Fruit fly (Drosophila melanogaster) whole organism, embryonic: ENCODE results near the gene CG33664.

ENCODE experiments used
- B-H2 ChIP-seq: fragments of 200-800 bp; sonication (Bioruptor generic); optimal IDR thresholded peaks from 2 replicates; lab custom pipeline; 2018; ENCODE audit warnings: missing biosample characterization, mild to moderate bottlenecking, missing genetic modification characterization
- CG12391 ChIP-seq: fragments of 200-800 bp; sonication (Bioruptor generic); optimal IDR thresholded peaks from 3 replicates; lab custom pipeline; 2018; ENCODE audit warnings: missing biosample characterization, mild to moderate bottlenecking, missing genetic modification characterization, moderate library complexity
- CG13123 ChIP-seq: fragments of 200-800 bp; sonication (Bioruptor generic); optimal IDR thresholded peaks from 2 replicates; lab custom pipeline; 2016; ENCODE audit warnings: missing biosample characterization, missing genetic modification characterization
- CG13624 ChIP-seq: fragments of 200-800 bp; sonication (Bioruptor generic); optimal IDR thresholded peaks from 2 replicates; lab custom pipeline; 2016; ENCODE audit warnings: missing biosample characterization, missing genetic modification characterization
- CG13775 ChIP-seq: fragments of 200-800 bp; sonication (Bioruptor generic); optimal IDR thresholded peaks from 3 replicates; lab custom pipeline; 2017; ENCODE audit warnings: missing biosample characterization, mild to moderate bottlenecking, missing genetic modification characterization
- CG14014 ChIP-seq: fragments of 200-800 bp; sonication (Bioruptor generic); IDR thresholded peaks from 2 replicates; pipeline ENCODE4 v1.3.6; 2022; ENCODE audit warnings: missing biosample characterization, missing genetic modification characterization
- CG14050 ChIP-seq: fragments of 200-800 bp; sonication (Bioruptor generic); IDR thresholded peaks from 3 replicates; pipeline ENCODE4 v1.3.6; 2022; ENCODE audit warnings: missing biosample characterization, missing genetic modification characterization
- CG14441 ChIP-seq: fragments of 200-800 bp; sonication (Bioruptor generic); IDR thresholded peaks from 2 replicates; pipeline ENCODE4 v1.3.6; 2022; ENCODE audit warnings: missing biosample characterization, missing genetic modification characterization
- CG1602 ChIP-seq: fragments of 200-800 bp; sonication (Bioruptor generic); optimal IDR thresholded peaks from 3 replicates; lab custom pipeline; 2016; ENCODE audit warnings: missing biosample characterization, missing genetic modification characterization
- CG17612 ChIP-seq: fragments of 200-800 bp; sonication (Bioruptor generic); IDR thresholded peaks from 2 replicates; pipeline ENCODE4 v1.3.6; 2022; ENCODE audit warnings: missing biosample characterization, missing genetic modification characterization
- CG3163 ChIP-seq: fragments of 200-800 bp; sonication (Bioruptor generic); optimal IDR thresholded peaks from 3 replicates; lab custom pipeline; 2016; ENCODE audit warnings: missing biosample characterization, missing genetic modification characterization
- CG32767 ChIP-seq: fragments of 200-800 bp; sonication (Bioruptor generic); IDR thresholded peaks from 2 replicates; pipeline ENCODE4 v1.3.6; 2022; ENCODE audit warnings: missing biosample characterization, missing genetic modification characterization
- CG32772 ChIP-seq: fragments of 200-800 bp; sonication (Bioruptor generic); IDR thresholded peaks from 2 replicates; pipeline ENCODE4 v1.3.6; 2022; ENCODE audit warnings: missing biosample characterization, missing genetic modification characterization
- CG4360 ChIP-seq: fragments of 200-800 bp; sonication (Bioruptor generic); IDR thresholded peaks from 2 replicates; pipeline ENCODE4 v1.3.6; 2022; ENCODE audit warnings: missing biosample characterization, missing genetic modification characterization
- CG6689 ChIP-seq: fragments of 200-800 bp; sonication (Bioruptor generic); IDR thresholded peaks from 2 replicates; pipeline ENCODE4 v1.3.6; 2022; ENCODE audit warnings: missing biosample characterization, missing genetic modification characterization
- CG8359 ChIP-seq: fragments of 200-800 bp; sonication (Bioruptor generic); optimal IDR thresholded peaks from 2 replicates; lab custom pipeline; 2017; ENCODE audit warnings: missing biosample characterization, mild to moderate bottlenecking, missing genetic modification characterization, borderline replicate concordance
- CG8388 ChIP-seq: fragments of 200-800 bp; sonication (Bioruptor generic); optimal IDR thresholded peaks from 2 replicates; lab custom pipeline; 2019; ENCODE audit warnings: missing biosample characterization, mild to moderate bottlenecking, missing genetic modification characterization, moderate library complexity
- CG9817 ChIP-seq: fragments of 200-800 bp; sonication (Bioruptor generic); optimal IDR thresholded peaks from 2 replicates; lab custom pipeline; 2018; ENCODE audit warnings: missing biosample characterization, mild to moderate bottlenecking, missing genetic modification characterization, moderate library complexity
- D19A ChIP-seq: fragments of 200-800 bp; optimal IDR thresholded peaks from 3 replicates; lab custom pipeline; 2019; ENCODE audit warnings: missing biosample characterization, mild to moderate bottlenecking, missing genetic modification characterization, moderate library complexity
- Deaf1 ChIP-seq: fragments of 200-800 bp; optimal IDR thresholded peaks from 3 replicates; lab custom pipeline; 2019; ENCODE audit warnings: missing biosample characterization, mild to moderate bottlenecking, missing genetic modification characterization, moderate library complexity
- Ets65A ChIP-seq: fragments of 200-800 bp; sonication (Bioruptor generic); peaks from one replicate; lab custom pipeline; 2016; ENCODE audit warnings: missing biosample characterization, missing genetic modification characterization
- Hand ChIP-seq: fragments of 200-800 bp; sonication (Bioruptor generic); optimal IDR thresholded peaks from 2 replicates; lab custom pipeline; 2017; ENCODE audit warnings: mild to moderate bottlenecking, missing biosample characterization, missing genetic modification reagents, missing genetic modification characterization
- Lhr ChIP-seq: fragments of 200-800 bp; sonication (Bioruptor generic); optimal IDR thresholded peaks from 3 replicates; lab custom pipeline; 2017; ENCODE audit warnings: mild to moderate bottlenecking, missing biosample characterization, missing genetic modification reagents, missing genetic modification characterization
- MTF-1 ChIP-seq: fragments of 200-800 bp; sonication (Bioruptor generic); optimal IDR thresholded peaks from 2 replicates; lab custom pipeline; 2018; ENCODE audit warnings: missing biosample characterization, mild to moderate bottlenecking, missing genetic modification characterization, borderline replicate concordance
- NFAT ChIP-seq: fragments of 200-800 bp; sonication (Bioruptor generic); IDR thresholded peaks from 2 replicates; pipeline ENCODE4 v1.3.6; 2022; ENCODE audit warnings: missing biosample characterization, missing genetic modification characterization
- Oaz ChIP-seq: fragments of 200-800 bp; sonication (Bioruptor generic); IDR thresholded peaks from 2 replicates; pipeline ENCODE4 v1.3.6; 2022; ENCODE audit warnings: missing biosample characterization, missing genetic modification characterization
- PHDP ChIP-seq: fragments of 200-800 bp; sonication (Bioruptor generic); optimal IDR thresholded peaks from 3 replicates; lab custom pipeline; 2018; ENCODE audit warnings: missing biosample characterization, mild to moderate bottlenecking, missing genetic modification characterization, moderate library complexity
- Ptx1 ChIP-seq: fragments of 200-800 bp; sonication (Bioruptor generic); IDR thresholded peaks from 2 replicates; pipeline ENCODE4 v1.3.6; 2022; ENCODE audit warnings: missing biosample characterization, missing genetic modification characterization
- Six4 ChIP-seq: fragments of 200-800 bp; sonication (Bioruptor generic); optimal IDR thresholded peaks from 2 replicates; lab custom pipeline; 2016; ENCODE audit warnings: missing biosample characterization, missing genetic modification characterization
- Stat92E ChIP-seq, 3 experiments: fragments of >200 bp in 2 of 3; fragments of 200-800 bp in 1 of 3; sonication (Bioruptor generic) in 1 of 3; optimal IDR thresholded peaks; 2 replicates each; lab custom pipeline; 2017 to 2019; ENCODE audit warnings: missing biosample characterization in 3 of 3, missing genetic modification characterization in 3 of 3, mild to moderate bottlenecking in 1 of 3, moderate library complexity in 1 of 3
- TFAM ChIP-seq: fragments of 200-800 bp; sonication (Bioruptor generic); optimal IDR thresholded peaks from 2 replicates; lab custom pipeline; 2017; ENCODE audit warnings: missing biosample characterization, missing genetic modification characterization, inconsistent platforms
- bsh ChIP-seq, 2 experiments: fragments of 200-800 bp; sonication (Bioruptor generic); optimal IDR thresholded peaks; 2 replicates each; lab custom pipeline; 2017 to 2018; ENCODE audit warnings: mild to moderate bottlenecking in 2 of 2, missing biosample characterization in 2 of 2, missing genetic modification characterization in 2 of 2, moderate library complexity in 1 of 2
- cwo ChIP-seq: fragments of 200-800 bp; sonication (Bioruptor generic); optimal IDR thresholded peaks from 3 replicates; lab custom pipeline; 2017; ENCODE audit warnings: missing biosample characterization, missing genetic modification characterization, mild to moderate bottlenecking, moderate library complexity, missing genetic modification reagents
- esg ChIP-seq: fragments of 200-800 bp; sonication (Bioruptor generic); conservative IDR thresholded peaks from 2 replicates; pipeline ENCODE4 v1.3.6; 2022; ENCODE audit warnings: missing biosample characterization, missing genetic modification characterization
- fd64A ChIP-seq: fragments of 200-800 bp; sonication (Bioruptor generic); optimal IDR thresholded peaks from 3 replicates; lab custom pipeline; 2018; ENCODE audit warnings: missing biosample characterization, mild to moderate bottlenecking, missing genetic modification characterization
- fd96Cb ChIP-seq: fragments of 200-800 bp; sonication (Bioruptor generic); optimal IDR thresholded peaks from 2 replicates; lab custom pipeline; 2018; ENCODE audit warnings: missing biosample characterization, mild to moderate bottlenecking, missing genetic modification characterization, moderate library complexity
- gem ChIP-seq: fragments of 200-800 bp; sonication (Bioruptor generic); optimal IDR thresholded peaks from 2 replicates; lab custom pipeline; 2019; ENCODE audit warnings: missing biosample characterization, mild to moderate bottlenecking, missing genetic modification characterization, moderate library complexity
- nau ChIP-seq: fragments of 200-800 bp; sonication (Bioruptor generic); optimal IDR thresholded peaks from 3 replicates; lab custom pipeline; 2017; ENCODE audit warnings: missing biosample characterization, mild to moderate bottlenecking, missing genetic modification characterization, missing genetic modification reagents
- pb ChIP-seq: fragments of 200-800 bp; sonication (Bioruptor generic); optimal IDR thresholded peaks from 3 replicates; lab custom pipeline; 2016; ENCODE audit warnings: missing biosample characterization, missing genetic modification characterization
- prd ChIP-seq, 3 experiments: fragments of >200 bp in 2 of 3; fragments of 200-800 bp in 1 of 3; sonication (Bioruptor generic) in 1 of 3; optimal IDR thresholded peaks in 2 of 3; IDR thresholded peaks in 1 of 3; 2 replicates in 2 of 3; 3 replicates in 1 of 3; pipeline versions ENCODE4 v1.3.6 to Lab custom; 2017 to 2022; ENCODE audit warnings: missing biosample characterization in 1 of 3, missing genetic modification characterization in 1 of 3
- tap ChIP-seq: fragments of 200-800 bp; optimal IDR thresholded peaks from 3 replicates; lab custom pipeline; 2019; ENCODE audit warnings: missing biosample characterization, mild to moderate bottlenecking, missing genetic modification characterization, moderate library complexity
- tin ChIP-seq: fragments of 200-800 bp; sonication (Bioruptor generic); optimal IDR thresholded peaks from 3 replicates; lab custom pipeline; 2016; ENCODE audit warnings: missing biosample characterization, missing genetic modification characterization
- tll ChIP-seq, 2 experiments: fragments of 200-800 bp in 1 of 2; fragments of >200 bp in 1 of 2; sonication (Bioruptor generic) in 1 of 2; optimal IDR thresholded peaks; 2 replicates each; lab custom pipeline; 2017 to 2019; ENCODE audit warnings: missing biosample characterization in 2 of 2, missing genetic modification characterization in 2 of 2, mild to moderate bottlenecking in 1 of 2, moderate library complexity in 1 of 2
- toy ChIP-seq: fragments of 200-800 bp; sonication (Bioruptor generic); IDR thresholded peaks from 2 replicates; pipeline ENCODE4 v1.3.6; 2022; ENCODE audit warnings: missing biosample characterization, missing genetic modification characterization
- tup ChIP-seq: fragments of 200-800 bp; sonication (Bioruptor generic); optimal IDR thresholded peaks from 2 replicates; lab custom pipeline; 2016; ENCODE audit warnings: missing biosample characterization, mild to moderate bottlenecking, missing genetic modification characterization, moderate library complexity
- unpg ChIP-seq: fragments of 200-800 bp; sonication (Bioruptor generic); optimal IDR thresholded peaks from 3 replicates; lab custom pipeline; 2018; ENCODE audit warnings: missing biosample characterization, mild to moderate bottlenecking, missing genetic modification characterization, moderate library complexity
- vnd ChIP-seq: fragments of 200-800 bp; sonication (Bioruptor generic); IDR thresholded peaks from 3 replicates; pipeline ENCODE4 v1.3.6; 2022; ENCODE audit warnings: missing biosample characterization, missing genetic modification characterization; ENCODE audit not compliant: partially characterized antibody
- wor ChIP-seq: fragments of 200-800 bp; sonication (Bioruptor generic); IDR thresholded peaks from 2 replicates; pipeline ENCODE4 v1.3.6; 2022; ENCODE audit warnings: missing biosample characterization, missing genetic modification characterization

CG33664 gene

dm6 chrX:6340593-6341068, 43.4 kb upstream of the CG33664 start (continued):
- TF ChIP-seq Stat92E (GFP tag; optimal IDR thresholded peaks at IDR 0.05; lab: Kevin White, UChicago) (no peak), Ets65A (GFP tag; lab: Kevin White, UChicago) (peak; percentile 70), Ptx1 (GFP tag; lab: Robert Waterston, UW) (peak; percentile 67), CG12391 (tag; lab: Kevin White, UChicago) (peak; percentile 72), TFAM (GFP tag; lab: Kevin White, UChicago) (no peak), CG14441 (GFP tag; lab: Robert Waterston, UW) (peak; percentile 39; the same call in 1 of the 2 replicates), CG1602 (GFP tag; lab: Kevin White, UChicago) (peak; percentile 15), bsh (GFP tag; optimal IDR thresholded peaks at IDR 0.05; lab: Kevin White, UChicago) (peak; percentile 62 to 86), fd96Cb (tag; lab: Kevin White, UChicago) (peak; percentile 67), CG4360 (0 out of 2 replicates have a peak, but pooled peaks have one; percentile 8), esg (GFP tag; lab: Robert Waterston, UW) (peak; percentile 56), cwo (peak; percentile 17), Deaf1 (tag; lab: Kevin White, UChicago) (peak; percentile 56), fd64A (peak; percentile 28), NFAT (GFP tag; lab: Robert Waterston, UW) (no peak), tll (GFP tag; optimal IDR thresholded peaks at IDR 0.05; lab: Kevin White, UChicago) (no peak), CG32772 (GFP tag; lab: Robert Waterston, UW) (0 out of 2 replicates have a peak, but pooled peaks have one; percentile 40), CG14014 (GFP tag; lab: Robert Waterston, UW) (peak; percentile 31; the same call in 1 of the 2 replicates), Lhr (GFP tag; lab: Kevin White, UChicago) (peak; percentile 38), toy (GFP tag; lab: Robert Waterston, UW) (no peak), CG14050 (GFP tag; lab: Robert Waterston, UW) (peak; percentile 24; the same call in 1 of the 3 replicates), CG17612 (0 out of 2 replicates have a peak, but pooled peaks have one; percentile 28), prd (optimal IDR thresholded peaks at IDR 0.05; lab: Kevin White, UChicago) (no peak), prd (GFP tag; IDR thresholded peaks at IDR 0.05; lab: Robert Waterston, UW) (no peak; the same call in 1 of the 3 replicates), CG6689 (GFP tag; lab: Robert Waterston, UW) (peak; percentile 73), Oaz (GFP tag; lab: Robert Waterston, UW) (no peak), CG3163 (no peak), D19A (peak; percentile 70), CG9817 (tag; lab: Kevin White, UChicago) (peak; percentile 54), CG13123 (GFP tag; lab: Kevin White, UChicago) (peak; percentile 13), PHDP (tag; lab: Kevin White, UChicago) (peak; percentile 77), CG32767 (GFP tag; lab: Robert Waterston, UW) (no peak; the same call in 1 of the 2 replicates), tap (peak; percentile 68), CG13775 (GFP tag; lab: Kevin White, UChicago) (peak; percentile 76), vnd (GFP tag; lab: Robert Waterston, UW) (no peak), Six4 (GFP tag; lab: Kevin White, UChicago) (peak; percentile 29), CG13624 (GFP tag; lab: Kevin White, UChicago) (peak; percentile 25), tup (GFP tag; lab: Kevin White, UChicago) (no peak), CG8359 (GFP tag; lab: Kevin White, UChicago) (peak; percentile 47), gem (tag; lab: Kevin White, UChicago) (peak; percentile 88), tin (GFP tag; lab: Kevin White, UChicago) (peak; percentile 44), pb (GFP tag; lab: Kevin White, UChicago) (no peak), wor (GFP tag; lab: Robert Waterston, UW) (0 out of 2 replicates have a peak, but pooled peaks have one; percentile 30), B-H2 (GFP tag; lab: Kevin White, UChicago) (peak; percentile 52), MTF-1 (no peak), nau (GFP tag; lab: Kevin White, UChicago) (peak; percentile 81), CG8388 (peak; percentile 61), Hand (GFP tag; lab: Kevin White, UChicago) (peak; percentile 83), unpg (GFP tag; lab: Kevin White, UChicago) (peak; percentile 72)
